Worm (Caenorhabditis elegans) whole organism, early embryonic: ENCODE measurements around the gene pag-3.

Source experiments
- F13C5.2 ChIP-seq: sonication (generic microtip); optimal IDR thresholded peaks from 2 replicates; lab custom pipeline; 2017; ENCODE audit warnings: mild to moderate bottlenecking, missing genetic modification characterization, inconsistent platforms, missing compliant biosample characterization
- ama-1 ChIP-seq: fragments of 150-350 bp; optimal IDR thresholded peaks from 2 replicates; lab custom pipeline; 2014
- ceh-36 ChIP-seq: sonication (generic microtip); optimal IDR thresholded peaks from 2 replicates; lab custom pipeline; 2016; ENCODE audit warnings: missing genetic modification characterization, inconsistent platforms, missing compliant biosample characterization
- hmg-4 ChIP-seq: fragments of 200-800 bp; sonication (Bioruptor generic); optimal IDR thresholded peaks from 2 replicates; lab custom pipeline; 2018; ENCODE audit warnings: mild to moderate bottlenecking, missing genetic modification characterization, missing compliant biosample characterization
- tra-4 ChIP-seq: sonication (generic microtip); optimal IDR thresholded peaks from 2 replicates; lab custom pipeline; 2017; ENCODE audit warnings: missing genetic modification characterization, missing compliant biosample characterization

DNA sequence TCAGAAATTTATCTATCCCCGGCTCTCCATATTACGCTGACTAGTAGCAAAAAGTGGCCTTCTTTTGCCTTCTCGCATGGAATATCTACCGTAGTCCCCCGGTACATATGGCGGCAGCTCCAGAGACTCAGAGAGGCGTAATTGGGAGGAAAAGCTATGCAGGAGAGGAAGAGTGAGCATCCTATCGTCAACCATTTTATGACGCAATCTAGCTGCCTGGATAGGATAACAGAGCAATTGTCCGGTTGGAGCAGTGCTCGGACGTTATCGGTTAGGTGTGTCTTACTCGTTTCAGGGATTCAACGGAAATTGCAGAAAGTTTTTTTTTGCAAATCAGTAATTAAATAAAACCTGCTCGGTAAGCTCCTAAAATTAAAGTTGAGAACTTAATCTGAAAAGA, 2.7 kb upstream of the pag-3 start:
- TF ChIP-seq hmg-4 (GFP tag; lab: Kevin White, UChicago) (no peak), F13C5.2 (tag; lab: Kevin White, UChicago) (no peak), ama-1 (lab: Kevin White, UChicago) (no peak), ceh-36 (tag; lab: Kevin White, UChicago) (no peak), tra-4 (tag; lab: Kevin White, UChicago) (no peak)
